Fruit fly (Drosophila melanogaster) whole organism, embryonic: ENCODE measurements around the gene CG32846.

Source experiments
- Ada2b ChIP-seq: fragments of 200-800 bp; sonication (Bioruptor generic); IDR thresholded peaks from 2 replicates; pipeline ENCODE4 v1.3.6; 2022; ENCODE audit warnings: missing biosample characterization, missing genetic modification characterization
- Bgb ChIP-seq: fragments of 200-800 bp; sonication (Bioruptor generic); IDR thresholded peaks from 2 replicates; pipeline ENCODE4 v1.3.6; 2022; ENCODE audit warnings: missing biosample characterization, missing genetic modification characterization; ENCODE audit not compliant: partially characterized antibody
- CG10366 ChIP-seq: fragments of 200-800 bp; sonication (Bioruptor generic); IDR thresholded peaks from 2 replicates; pipeline ENCODE4 v1.3.6; 2022; ENCODE audit warnings: missing biosample characterization, missing genetic modification characterization
- CG11456 ChIP-seq: fragments of 200-800 bp; sonication (Bioruptor generic); IDR thresholded peaks from 3 replicates; pipeline ENCODE4 v1.3.6; 2022; ENCODE audit warnings: missing biosample characterization, missing genetic modification characterization
- CG12071 ChIP-seq: fragments of 200-800 bp; sonication (Bioruptor generic); optimal IDR thresholded peaks from 3 replicates; lab custom pipeline; 2018; ENCODE audit warnings: missing biosample characterization, mild to moderate bottlenecking, missing genetic modification characterization
- CG13624 ChIP-seq: fragments of 200-800 bp; sonication (Bioruptor generic); optimal IDR thresholded peaks from 2 replicates; lab custom pipeline; 2016; ENCODE audit warnings: missing biosample characterization, missing genetic modification characterization
- CG13775 ChIP-seq: fragments of 200-800 bp; sonication (Bioruptor generic); optimal IDR thresholded peaks from 3 replicates; lab custom pipeline; 2017; ENCODE audit warnings: missing biosample characterization, mild to moderate bottlenecking, missing genetic modification characterization
- CG13894 ChIP-seq: fragments of 200-800 bp; sonication (Bioruptor generic); optimal IDR thresholded peaks from 3 replicates; lab custom pipeline; 2018; ENCODE audit warnings: missing biosample characterization, mild to moderate bottlenecking, missing genetic modification characterization, moderate library complexity
- CG1647 ChIP-seq: fragments of 200-800 bp; sonication (Bioruptor generic); optimal IDR thresholded peaks from 3 replicates; lab custom pipeline; 2016; ENCODE audit warnings: missing biosample characterization, missing genetic modification characterization
- CG17328 ChIP-seq: fragments of 200-800 bp; sonication (Bioruptor generic); IDR thresholded peaks from 2 replicates; pipeline ENCODE4 v1.3.6; 2022; ENCODE audit warnings: missing biosample characterization, missing genetic modification characterization
- CG17359 ChIP-seq: fragments of 200-800 bp; sonication (Bioruptor generic); optimal IDR thresholded peaks from 3 replicates; lab custom pipeline; 2018; ENCODE audit warnings: missing biosample characterization, mild to moderate bottlenecking, missing genetic modification characterization, moderate library complexity
- CG2120 ChIP-seq: fragments of 200-800 bp; sonication (Bioruptor generic); optimal IDR thresholded peaks from 3 replicates; lab custom pipeline; 2016; ENCODE audit warnings: missing biosample characterization, missing genetic modification characterization
- CG30020 ChIP-seq: fragments of 200-800 bp; optimal IDR thresholded peaks from 2 replicates; lab custom pipeline; 2019; ENCODE audit warnings: missing biosample characterization, mild to moderate bottlenecking, missing genetic modification characterization, moderate library complexity
- CG31224 ChIP-seq: fragments of 200-800 bp; sonication (Bioruptor generic); IDR thresholded peaks from 2 replicates; pipeline ENCODE4 v1.3.6; 2022; ENCODE audit warnings: missing biosample characterization, missing genetic modification characterization
- CG31388 ChIP-seq: fragments of 200-800 bp; sonication (Bioruptor generic); optimal IDR thresholded peaks from 2 replicates; lab custom pipeline; 2016; ENCODE audit warnings: missing biosample characterization, missing genetic modification characterization
- CG5180 ChIP-seq: fragments of 200-800 bp; sonication (Bioruptor generic); optimal IDR thresholded peaks from 3 replicates; lab custom pipeline; 2017; ENCODE audit warnings: missing biosample characterization, missing genetic modification characterization, mild to moderate bottlenecking, moderate library complexity, missing genetic modification reagents
- CG6689 ChIP-seq: fragments of 200-800 bp; sonication (Bioruptor generic); IDR thresholded peaks from 2 replicates; pipeline ENCODE4 v1.3.6; 2022; ENCODE audit warnings: missing biosample characterization, missing genetic modification characterization
- CG6854 ChIP-seq: fragments of 200-800 bp; sonication (Bioruptor generic); optimal IDR thresholded peaks from 3 replicates; lab custom pipeline; 2017; ENCODE audit warnings: missing biosample characterization, mild to moderate bottlenecking, missing genetic modification characterization
- CG7271 ChIP-seq: fragments of 200-800 bp; sonication (Bioruptor generic); optimal IDR thresholded peaks from 2 replicates; lab custom pipeline; 2018; ENCODE audit warnings: missing biosample characterization, mild to moderate bottlenecking, missing genetic modification characterization, moderate library complexity
- CG7556 ChIP-seq: fragments of 200-800 bp; sonication (Bioruptor generic); optimal IDR thresholded peaks from 2 replicates; lab custom pipeline; 2017; ENCODE audit warnings: missing biosample characterization, mild to moderate bottlenecking, missing genetic modification characterization
- CG7745 ChIP-seq: fragments of 200-800 bp; sonication (Bioruptor generic); optimal IDR thresholded peaks from 2 replicates; lab custom pipeline; 2018; ENCODE audit warnings: missing biosample characterization, mild to moderate bottlenecking, missing genetic modification characterization, moderate library complexity
- CG8290 ChIP-seq, 3 experiments: fragments of 200-800 bp; sonication (Bioruptor generic); optimal IDR thresholded peaks; 2 replicates each; lab custom pipeline; 2016 to 2019; ENCODE audit warnings: missing biosample characterization in 3 of 3, missing genetic modification characterization in 3 of 3, mild to moderate bottlenecking in 2 of 3, moderate library complexity in 1 of 3
- CG9817 ChIP-seq: fragments of 200-800 bp; sonication (Bioruptor generic); optimal IDR thresholded peaks from 2 replicates; lab custom pipeline; 2018; ENCODE audit warnings: missing biosample characterization, mild to moderate bottlenecking, missing genetic modification characterization, moderate library complexity
- CG9932 ChIP-seq: fragments of 200-800 bp; sonication (Bioruptor generic); IDR thresholded peaks from 2 replicates; pipeline ENCODE4 v1.3.6; 2022; ENCODE audit warnings: missing biosample characterization, missing genetic modification characterization
- CoRest ChIP-seq: fragments of 200-800 bp; sonication (Bioruptor generic); optimal IDR thresholded peaks from 3 replicates; lab custom pipeline; 2018; ENCODE audit warnings: missing biosample characterization, mild to moderate bottlenecking, missing genetic modification characterization, moderate library complexity
- Dek ChIP-seq: fragments of 200-800 bp; sonication (Bioruptor generic); optimal IDR thresholded peaks from 3 replicates; lab custom pipeline; 2019; ENCODE audit warnings: missing biosample characterization, mild to moderate bottlenecking, missing genetic modification characterization, moderate library complexity
- E2f1 ChIP-seq: fragments of 200-800 bp; sonication (Bioruptor generic); IDR thresholded peaks from 2 replicates; pipeline ENCODE4 v1.3.6; 2022; ENCODE audit warnings: missing biosample characterization, missing genetic modification characterization
- GATAe ChIP-seq: fragments of 200-800 bp; sonication (Bioruptor generic); conservative IDR thresholded peaks from 2 replicates; pipeline ENCODE4 v1.3.6; 2022; ENCODE audit warnings: missing biosample characterization, missing genetic modification characterization
- HLH3B ChIP-seq: fragments of 200-800 bp; sonication (Bioruptor generic); IDR thresholded peaks from 2 replicates; pipeline ENCODE4 v1.3.6; 2022; ENCODE audit warnings: missing biosample characterization, missing genetic modification characterization
- Hmr ChIP-seq: fragments of 200-800 bp; sonication (Bioruptor generic); optimal IDR thresholded peaks from 3 replicates; lab custom pipeline; 2017; ENCODE audit warnings: mild to moderate bottlenecking, missing biosample characterization, missing genetic modification reagents, missing genetic modification characterization
- MBD-R2 ChIP-seq: fragments of 200-800 bp; sonication (Bioruptor generic); IDR thresholded peaks from 2 replicates; pipeline ENCODE4 v1.3.6; 2022; ENCODE audit warnings: missing biosample characterization, missing genetic modification characterization
- Max ChIP-seq: fragments of 200-800 bp; sonication (Bioruptor generic); optimal IDR thresholded peaks from 2 replicates; lab custom pipeline; 2016; ENCODE audit warnings: missing biosample characterization, mild to moderate bottlenecking, missing genetic modification characterization
- Myb ChIP-seq: fragments of 200-800 bp; sonication (Bioruptor generic); optimal IDR thresholded peaks from 2 replicates; lab custom pipeline; 2016; ENCODE audit warnings: missing biosample characterization, missing genetic modification characterization
- Xbp1 ChIP-seq: fragments of 200-800 bp; sonication (Bioruptor generic); optimal IDR thresholded peaks from 3 replicates; lab custom pipeline; 2016; ENCODE audit warnings: missing biosample characterization, mild to moderate bottlenecking, missing genetic modification characterization
- Xrp1 ChIP-seq: fragments of 200-800 bp; sonication (Bioruptor generic); IDR thresholded peaks from 2 replicates; pipeline ENCODE4 v1.3.6; 2022; ENCODE audit warnings: missing biosample characterization, missing genetic modification characterization
- al ChIP-seq: fragments of 200-800 bp; sonication (Bioruptor generic); IDR thresholded peaks from 2 replicates; pipeline ENCODE4 v1.3.6; 2022; ENCODE audit warnings: missing biosample characterization, missing genetic modification characterization
- cas ChIP-seq: fragments of 200-800 bp; sonication (Bioruptor generic); IDR thresholded peaks from 2 replicates; pipeline ENCODE4 v1.3.6; 2022; ENCODE audit warnings: missing biosample characterization, missing genetic modification characterization
- ci ChIP-seq: fragments of 200-800 bp; sonication (Bioruptor generic); IDR thresholded peaks from 3 replicates; pipeline ENCODE4 v1.3.6; 2022; ENCODE audit warnings: missing biosample characterization, missing genetic modification characterization
- dpn ChIP-seq, 2 experiments: fragments of 200-800 bp; sonication (Bioruptor generic); optimal IDR thresholded peaks; 3 replicates each; lab custom pipeline; 2016; ENCODE audit warnings: missing biosample characterization in 2 of 2, missing genetic modification characterization in 2 of 2
- exex ChIP-seq: fragments of 200-800 bp; sonication (Bioruptor generic); optimal IDR thresholded peaks from 4 replicates; lab custom pipeline; 2018; ENCODE audit warnings: missing biosample characterization, mild to moderate bottlenecking, missing genetic modification characterization, moderate library complexity
- gce ChIP-seq: fragments of 200-800 bp; sonication (Bioruptor generic); IDR thresholded peaks from 3 replicates; pipeline ENCODE4 v1.3.6; 2022; ENCODE audit warnings: missing biosample characterization, missing genetic modification characterization
- gro ChIP-seq: fragments of 200-800 bp; sonication (Bioruptor generic); optimal IDR thresholded peaks from 2 replicates; lab custom pipeline; 2016; ENCODE audit warnings: missing biosample characterization, missing genetic modification characterization
- hkb ChIP-seq, 2 experiments: fragments of 200-800 bp in 1 of 2; fragments of >200 bp in 1 of 2; sonication (Bioruptor generic) in 1 of 2; IDR thresholded peaks in 1 of 2; optimal IDR thresholded peaks in 1 of 2; 2 replicates each; pipeline versions ENCODE4 v1.3.6 to Lab custom; 2017 to 2022; ENCODE audit warnings: missing biosample characterization in 1 of 2, missing genetic modification characterization in 1 of 2
- jigr1 ChIP-seq: fragments of 200-800 bp; sonication (Bioruptor generic); IDR thresholded peaks from 3 replicates; pipeline ENCODE4 v1.3.6; 2022; ENCODE audit warnings: missing biosample characterization, missing genetic modification characterization
- oc ChIP-seq: fragments of 200-800 bp; sonication (Bioruptor generic); optimal IDR thresholded peaks from 2 replicates; lab custom pipeline; 2018; ENCODE audit warnings: missing biosample characterization, mild to moderate bottlenecking, missing genetic modification characterization, moderate library complexity
- pita ChIP-seq: fragments of 200-800 bp; sonication (Bioruptor generic); optimal IDR thresholded peaks from 2 replicates; lab custom pipeline; 2017; ENCODE audit warnings: missing biosample characterization, mild to moderate bottlenecking, missing genetic modification characterization
- row ChIP-seq: fragments of 200-800 bp; sonication (Bioruptor generic); IDR thresholded peaks from 3 replicates; pipeline ENCODE4 v1.3.6; 2022; ENCODE audit warnings: missing biosample characterization, missing genetic modification characterization
- sens ChIP-seq: fragments of 200-800 bp; sonication (Bioruptor generic); peaks from one replicate; lab custom pipeline; 2016; ENCODE audit warnings: missing biosample characterization, missing genetic modification characterization
- tup ChIP-seq: fragments of 200-800 bp; sonication (Bioruptor generic); optimal IDR thresholded peaks from 2 replicates; lab custom pipeline; 2016; ENCODE audit warnings: missing biosample characterization, mild to moderate bottlenecking, missing genetic modification characterization, moderate library complexity
- unpg ChIP-seq: fragments of 200-800 bp; sonication (Bioruptor generic); optimal IDR thresholded peaks from 3 replicates; lab custom pipeline; 2018; ENCODE audit warnings: missing biosample characterization, mild to moderate bottlenecking, missing genetic modification characterization, moderate library complexity

Gene CG32846

DNA sequence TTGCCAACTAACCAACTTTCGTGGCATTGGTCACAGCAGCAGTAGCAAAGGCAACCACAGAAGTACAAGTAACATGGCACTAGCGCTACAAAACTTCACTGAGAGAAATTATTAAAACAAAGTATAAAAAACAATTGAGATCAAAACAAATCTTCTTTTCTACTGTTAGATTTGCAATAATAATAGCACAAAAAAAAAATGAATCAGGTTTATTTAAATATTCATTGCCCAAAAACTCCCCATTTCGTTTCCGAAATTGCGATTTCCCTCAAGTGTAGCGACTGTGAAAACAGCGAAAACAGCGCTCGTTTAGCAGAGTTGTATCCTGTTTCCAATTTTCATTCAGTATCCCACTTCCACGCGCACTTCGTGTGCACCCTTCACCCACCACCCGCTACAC is 38.1 kb downstream of the CG32846 start (continued):
- TF ChIP-seq CG11456 (GFP tag; lab: Robert Waterston, UW) (no peak), sens (GFP tag; lab: Kevin White, UChicago) (peak; percentile 87), Dek (tag; lab: Kevin White, UChicago) (peak; percentile 34), CG5180 (GFP tag; lab: Kevin White, UChicago) (no peak), CG17328 (GFP tag; lab: Robert Waterston, UW) (0 out of 2 replicates have a peak, but pooled peaks have one; percentile 29), CG9817 (tag; lab: Kevin White, UChicago) (peak; percentile 24), CG13624 (GFP tag; lab: Kevin White, UChicago) (peak; percentile 27), Xbp1 (peak; percentile 34), CG7745 (no peak), HLH3B (GFP tag; lab: Robert Waterston, UW) (peak; percentile 48), CG10366 (GFP tag; lab: Robert Waterston, UW) (0 out of 2 replicates have a peak, but pooled peaks have one; percentile 29), ci (GFP tag; lab: Robert Waterston, UW) (peak; percentile 69; the same call in 2 of the 3 replicates), CG17359 (tag; lab: Kevin White, UChicago) (peak; percentile 42), E2f1 (0 out of 2 replicates have a peak, but pooled peaks have one; percentile 33), pita (GFP tag; lab: Kevin White, UChicago) (no peak), CG7271 (no peak), CG9932 (GFP tag; lab: Robert Waterston, UW) (0 out of 2 replicates have a peak, but pooled peaks have one; percentile 9), CG13894 (peak; percentile 41), Ada2b (GFP tag; lab: Robert Waterston, UW) (peak; percentile 66), oc (tag; lab: Kevin White, UChicago) (no peak), CG2120 (GFP tag; lab: Kevin White, UChicago) (peak; percentile 76), gce (0 out of 3 replicates have a peak, but pooled peaks have one; percentile 15), row (GFP tag; lab: Robert Waterston, UW) (peak; percentile 75), tup (GFP tag; lab: Kevin White, UChicago) (no peak), CoRest (tag; lab: Kevin White, UChicago) (peak; percentile 28), MBD-R2 (GFP tag; lab: Robert Waterston, UW) (peak; percentile 27; the same call in 1 of the 2 replicates), CG7556 (GFP tag; lab: Kevin White, UChicago) (peak; percentile 70), CG12071 (peak; percentile 1), CG13775 (peak; percentile 8), cas (GFP tag; lab: Robert Waterston, UW) (no peak), GATAe (no peak), CG6689 (GFP tag; lab: Robert Waterston, UW) (peak; percentile 45; the same call in 1 of the 2 replicates), Myb (peak; percentile 27), Xrp1 (GFP tag; lab: Robert Waterston, UW) (no peak; the same call in 1 of the 2 replicates), unpg (GFP tag; lab: Kevin White, UChicago) (no peak), Bgb (no peak), CG1647 (no peak), CG30020 (tag; lab: Kevin White, UChicago) (no peak), Hmr (GFP tag; lab: Kevin White, UChicago) (peak; percentile 76), exex (tag; lab: Kevin White, UChicago) (no peak), CG31224 (GFP tag; lab: Robert Waterston, UW) (peak; percentile 41), al (no peak), jigr1 (GFP tag; lab: Robert Waterston, UW) (0 out of 3 replicates have a peak, but pooled peaks have one; percentile 56), Max (GFP tag; lab: Kevin White, UChicago) (no peak), hkb (optimal IDR thresholded peaks at IDR 0.05; lab: Kevin White, UChicago) (no peak), hkb (GFP tag; IDR thresholded peaks at IDR 0.05; lab: Robert Waterston, UW) (peak; percentile 83), gro (peak; percentile 32), dpn (GFP tag; optimal IDR thresholded peaks at IDR 0.05; lab: Kevin White, UChicago) (peak; percentile 27 to 33), CG31388 (no peak), CG6854 (peak; percentile 44), CG8290 (GFP tag; optimal IDR thresholded peaks at IDR 0.05; lab: Kevin White, UChicago) (no peak), CG8290 (tag; optimal IDR thresholded peaks at IDR 0.05; lab: Kevin White, UChicago) (peak in 1 of 2 experiments; percentile 13)
